Fruit fly (Drosophila melanogaster): ENCODE results near the gene Cpr67Fa2.

DNA sequence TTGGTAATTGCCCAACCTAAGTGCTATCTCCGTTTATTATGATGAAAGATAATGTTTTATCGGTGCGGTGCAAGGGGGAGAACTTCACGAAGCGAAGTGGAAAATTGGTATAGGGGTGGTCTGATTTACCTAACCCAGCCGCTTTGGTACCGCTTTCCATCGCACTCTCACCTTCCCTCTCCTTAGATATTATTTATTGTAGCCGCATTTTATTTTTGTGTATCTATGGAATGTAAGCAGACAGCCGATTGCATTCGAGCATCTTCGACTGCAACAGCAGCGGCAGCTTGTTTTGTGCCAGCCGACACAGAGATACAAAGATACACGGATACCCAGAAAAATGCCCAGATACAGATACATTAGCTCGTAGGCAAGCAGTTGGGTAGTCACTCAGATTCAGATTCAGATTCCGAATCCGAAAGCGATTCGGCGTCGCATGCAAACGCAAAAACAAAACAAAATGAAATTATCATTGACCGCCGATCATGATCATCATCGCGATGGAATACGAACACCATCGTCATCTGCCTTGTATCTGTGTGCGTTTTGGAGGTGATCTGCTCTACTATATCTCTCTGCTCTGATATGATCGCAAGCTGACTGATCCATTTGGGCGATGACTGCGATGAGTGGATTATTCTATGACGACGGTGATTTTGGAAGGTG is 42.7 kb upstream of the Cpr67Fa2 start:
- TF ChIP-seq CG10348 (GFP tag; IDR thresholded peaks at IDR 0.05) (no peak), CG4496 (GFP tag; IDR thresholded peaks at IDR 0.05) (no peak), CG8301 (tag; optimal IDR thresholded peaks at IDR 0.05) (no peak), gl (tag; optimal IDR thresholded peaks at IDR 0.05) (no peak), Pif1B (GFP tag; optimal IDR thresholded peaks at IDR 0.05) (no peak), Ets98B (GFP tag; IDR thresholded peaks at IDR 0.05) (no peak), D1 (tag; optimal IDR thresholded peaks at IDR 0.05) (no peak), CG32121 (GFP tag; IDR thresholded peaks at IDR 0.05) (0 out of 2 replicates have a peak, but pooled peaks have one; percentile 29), CG13204 (GFP tag; optimal IDR thresholded peaks at IDR 0.05) (no peak), CG8159 (tag; optimal IDR thresholded peaks at IDR 0.05) (no peak), CG14655 (GFP tag; optimal IDR thresholded peaks at IDR 0.05) (no peak), CG34367 (tag; optimal IDR thresholded peaks at IDR 0.05) (no peak), CG17806 (tag; optimal IDR thresholded peaks at IDR 0.05) (no peak)
